Fruit fly (Drosophila melanogaster): ENCODE results near the gene CG31279.

CG31279 gene

DNA sequence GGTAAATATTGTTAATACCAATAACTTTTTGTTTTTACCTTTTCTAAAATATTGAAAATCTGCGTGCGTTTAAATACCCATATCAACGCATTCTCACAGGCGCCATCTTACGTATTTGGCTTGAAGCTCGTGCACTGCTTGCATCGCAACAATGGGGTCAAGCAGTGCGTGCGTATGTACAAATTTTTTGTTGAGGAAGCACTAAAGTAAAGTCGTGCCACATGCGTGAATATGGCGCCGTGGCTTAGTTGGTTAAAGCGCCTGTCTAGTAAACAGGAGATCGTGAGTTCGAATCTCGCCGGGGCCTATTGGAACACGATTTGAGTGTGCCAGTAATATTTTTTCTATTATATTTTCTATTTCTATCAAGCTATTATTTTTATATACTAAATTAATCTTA lies 1.2 kb downstream of the CG31279 start (continued):
- TF ChIP-seq CG34224 (GFP tag; IDR thresholded peaks at IDR 0.05; ENCODE audit: partially characterized antibody): peak; percentile 49
- TF ChIP-seq HmgD (GFP tag; optimal IDR thresholded peaks at IDR 0.05): peak; percentile 82
- TF ChIP-seq CG14710 (tag; optimal IDR thresholded peaks at IDR 0.05): peak; percentile 24
- peak; percentile 1 for TF ChIP-seq CG12236 (GFP tag; optimal IDR thresholded peaks at IDR 0.05)
- no peak for TF ChIP-seq ase (GFP tag; IDR thresholded peaks at IDR 0.05)
- TF ChIP-seq tll (GFP tag; optimal IDR thresholded peaks at IDR 0.05): no peak
- peak; percentile 29 for TF ChIP-seq CG10267 (tag; optimal IDR thresholded peaks at IDR 0.05)
- no peak for TF ChIP-seq prd (optimal IDR thresholded peaks at IDR 0.05)
- peak; percentile 51 for TF ChIP-seq prd (GFP tag; IDR thresholded peaks at IDR 0.05)
- no peak; the same call in 1 of the 2 replicates for TF ChIP-seq CG31441 (GFP tag; IDR thresholded peaks at IDR 0.05)
- TF ChIP-seq CG4424 (GFP tag; optimal IDR thresholded peaks at IDR 0.05): peak; percentile 35
- peak; percentile 46 for TF ChIP-seq Lhr (GFP tag; optimal IDR thresholded peaks at IDR 0.05)
- TF ChIP-seq CG15601 (tag; optimal IDR thresholded peaks at IDR 0.05): peak; percentile 31
- no peak for TF ChIP-seq sc (optimal IDR thresholded peaks at IDR 0.05)
- TF ChIP-seq sc (GFP tag; optimal IDR thresholded peaks at IDR 0.05): no peak
- no peak for TF ChIP-seq h (optimal IDR thresholded peaks at IDR 0.05)
- TF ChIP-seq CG9727 (GFP tag; optimal IDR thresholded peaks at IDR 0.05): no peak
- TF ChIP-seq inv (GFP tag; IDR thresholded peaks at IDR 0.05; ENCODE audit: partially characterized antibody): peak; percentile 46
- TF ChIP-seq yki (optimal IDR thresholded peaks at IDR 0.05): no peak
- TF ChIP-seq Tbp (GFP tag; optimal IDR thresholded peaks at IDR 0.05): no peak
- TF ChIP-seq az2 (GFP tag; optimal IDR thresholded peaks at IDR 0.05): peak; percentile 32
- TF ChIP-seq CG1603 (tag; optimal IDR thresholded peaks at IDR 0.05): peak; percentile 73
- TF ChIP-seq Ptx1 (GFP tag; IDR thresholded peaks at IDR 0.05): peak; percentile 39; the same call in 1 of the 2 replicates
- TF ChIP-seq luna (GFP tag; optimal IDR thresholded peaks at IDR 0.05): no peak
- TF ChIP-seq Sry-β (GFP tag; optimal IDR thresholded peaks at IDR 0.05): no peak
- TF ChIP-seq CG17328 (GFP tag; IDR thresholded peaks at IDR 0.05): no peak
- no peak for TF ChIP-seq CG3281 (GFP tag; optimal IDR thresholded peaks at IDR 0.05)
- TF ChIP-seq Sox102F (GFP tag; optimal IDR thresholded peaks at IDR 0.05): peak; percentile 46
- TF ChIP-seq CG10274 (GFP tag; optimal IDR thresholded peaks at IDR 0.05): no peak
- TF ChIP-seq amos (GFP tag; IDR thresholded peaks at IDR 0.05; ENCODE audit: partially characterized antibody): peak; percentile 74
- peak; percentile 47 to 57 for TF ChIP-seq dpn (GFP tag; optimal IDR thresholded peaks at IDR 0.05)
- no peak; the same call in 2 of the 3 replicates for TF ChIP-seq mld (GFP tag; IDR thresholded peaks at IDR 0.05; ENCODE audit: partially characterized antibody)
- peak; percentile 10 for TF ChIP-seq pum (GFP tag; optimal IDR thresholded peaks at IDR 0.05)
- TF ChIP-seq usp (GFP tag; optimal IDR thresholded peaks at IDR 0.05): no peak
- no peak for TF ChIP-seq D (optimal IDR thresholded peaks at IDR 0.05)
- TF ChIP-seq D (GFP tag; optimal IDR thresholded peaks at IDR 0.05): no peak
- TF ChIP-seq nerfin-2 (GFP tag; IDR thresholded peaks at IDR 0.05; ENCODE audit: partially characterized antibody): peak; percentile 71
- no peak for TF ChIP-seq CG7928 (GFP tag; optimal IDR thresholded peaks at IDR 0.05)
- peak; percentile 83 for TF ChIP-seq Opbp (GFP tag; IDR thresholded peaks at IDR 0.05; ENCODE audit: partially characterized antibody)
- TF ChIP-seq CG13287 (GFP tag; IDR thresholded peaks at IDR 0.05; ENCODE audit: partially characterized antibody): peak; percentile 65; the same call in 1 of the 2 replicates
- no peak for TF ChIP-seq CG31224 (GFP tag; IDR thresholded peaks at IDR 0.05)
- TF ChIP-seq Scr (GFP tag; IDR thresholded peaks at IDR 0.05; ENCODE audit: partially characterized antibody): peak; percentile 54
- peak; percentile 42; the same call in 1 of the 2 replicates for TF ChIP-seq CG4360 (GFP tag; IDR thresholded peaks at IDR 0.05)
- no peak for TF ChIP-seq Dip2 (GFP tag; IDR thresholded peaks at IDR 0.05)
- 0 out of 3 replicates have a peak, but pooled peaks have one; percentile 28 for TF ChIP-seq otp (GFP tag; IDR thresholded peaks at IDR 0.05)
- no peak for TF ChIP-seq E2f1 (GFP tag; IDR thresholded peaks at IDR 0.05)
- TF ChIP-seq Mrtf (GFP tag; IDR thresholded peaks at IDR 0.05): no peak; the same call in 2 of the 3 replicates
- TF ChIP-seq Hr3 (GFP tag; optimal IDR thresholded peaks at IDR 0.05): peak; percentile 61
- peak; percentile 1 for TF ChIP-seq CG3407 (GFP tag; optimal IDR thresholded peaks at IDR 0.05)
- peak; percentile 8 for TF ChIP-seq pb (GFP tag; optimal IDR thresholded peaks at IDR 0.05)
- TF ChIP-seq Spps (tag; optimal IDR thresholded peaks at IDR 0.05): no peak
- peak; percentile 67 for TF ChIP-seq Xbp1 (GFP tag; optimal IDR thresholded peaks at IDR 0.05)

Data from whole organism, embryonic.